Worm (Caenorhabditis elegans) whole organism, L4 larva: ENCODE data around the gene C17B7.4.

Source experiments
- T20F7.1 ChIP-seq: fragments of 200-800 bp; sonication (Bioruptor generic); optimal IDR thresholded peaks from 2 replicates; lab custom pipeline; 2018; ENCODE audit warnings: mild to moderate bottlenecking, missing genetic modification characterization, missing compliant biosample characterization
- Y5F2A.4 ChIP-seq: fragments of 200-800 bp; sonication (Bioruptor generic); optimal IDR thresholded peaks from 2 replicates; lab custom pipeline; 2018; ENCODE audit warnings: mild to moderate bottlenecking, missing genetic modification characterization, missing compliant biosample characterization
- Y75B8A.6 ChIP-seq: fragments of 200-800 bp; sonication (Bioruptor generic); IDR thresholded peaks from 2 replicates; pipeline ENCODE4 v1.3.6; 2022; ENCODE audit warnings: missing genetic modification reagents, missing genetic modification characterization, missing compliant biosample characterization
- ZK337.2 ChIP-seq: fragments of 200-800 bp; sonication (Bioruptor generic); IDR thresholded peaks from 2 replicates; pipeline ENCODE4 v1.3.6; 2022; ENCODE audit warnings: missing genetic modification reagents, missing genetic modification characterization, missing compliant biosample characterization
- aha-1 ChIP-seq: fragments of 150-350 bp; peaks from one replicate; lab custom pipeline; 2014; ENCODE audit warnings: missing biosample characterization, missing genetic modification characterization
- arid-1 ChIP-seq: fragments of 200-800 bp; sonication (Bioruptor generic); conservative IDR thresholded peaks from 2 replicates; pipeline ENCODE4 v1.3.6; 2022; ENCODE audit warnings: missing genetic modification reagents, missing genetic modification characterization, missing compliant biosample characterization
- fkh-10 ChIP-seq: fragments of 150-350 bp; optimal IDR thresholded peaks from 2 replicates; lab custom pipeline; 2014; ENCODE audit warnings: missing biosample characterization, missing genetic modification reagents, missing genetic modification characterization
- fos-1 ChIP-seq: fragments of 150-350 bp; optimal IDR thresholded peaks from 2 replicates; lab custom pipeline; 2014; ENCODE audit warnings: missing biosample characterization, missing genetic modification characterization
- hlh-11 ChIP-seq: fragments of 200-800 bp; sonication (Bioruptor generic); optimal IDR thresholded peaks from 2 replicates; lab custom pipeline; 2018; ENCODE audit warnings: mild to moderate bottlenecking, missing genetic modification characterization, missing compliant biosample characterization
- lim-7 ChIP-seq: fragments of 200-800 bp; sonication (Bioruptor generic); IDR thresholded peaks from 2 replicates; pipeline ENCODE4 v1.3.6; 2022; ENCODE audit warnings: missing genetic modification characterization, missing compliant biosample characterization
- lsy-2 ChIP-seq, 2 experiments: fragments of 150-350 bp in 1 of 2; sonication (generic microtip) in 1 of 2; optimal IDR thresholded peaks; 2 replicates each; lab custom pipeline; 2014 to 2017; ENCODE audit warnings: missing biosample characterization in 2 of 2, missing genetic modification characterization in 2 of 2
- mep-1 ChIP-seq: fragments of 150-350 bp; sonication (generic microtip); optimal IDR thresholded peaks from 3 replicates; lab custom pipeline; 2014; ENCODE audit warnings: missing biosample characterization, missing genetic modification characterization
- mes-2 ChIP-seq: sonication (generic microtip); optimal IDR thresholded peaks from 2 replicates; lab custom pipeline; 2016; ENCODE audit warnings: missing genotype, mild to moderate bottlenecking, missing genetic modification characterization, missing compliant biosample characterization; ENCODE audit not compliant: poor library complexity, severe bottlenecking
- nhr-237 ChIP-seq: sonication (generic microtip); optimal IDR thresholded peaks from 2 replicates; lab custom pipeline; 2017; ENCODE audit warnings: missing biosample characterization, missing genetic modification characterization
- nhr-42 ChIP-seq: fragments of 200-800 bp; sonication (Bioruptor generic); IDR thresholded peaks from 2 replicates; pipeline ENCODE4 v1.3.6; 2022; ENCODE audit warnings: missing genetic modification characterization, missing compliant biosample characterization
- zag-1 ChIP-seq: fragments of 150-350 bp; optimal IDR thresholded peaks from 2 replicates; lab custom pipeline; 2014; ENCODE audit warnings: missing biosample characterization, missing genetic modification characterization
- ztf-7 ChIP-seq: fragments of 150-350 bp; optimal IDR thresholded peaks from 2 replicates; lab custom pipeline; 2014; ENCODE audit warnings: missing biosample characterization, missing genetic modification characterization

C17B7.4 gene

ce11 chrV:3388299-3388698 lies 49.2 kb downstream of the C17B7.4 start (continued):
- TF ChIP-seq zag-1 (tag; lab: Kevin White, UChicago) = no peak
- no peak for TF ChIP-seq Y75B8A.6 (GFP tag; lab: Robert Waterston, UW)
- TF ChIP-seq aha-1 = no peak
- no peak for TF ChIP-seq nhr-237 (tag; lab: Kevin White, UChicago)
- no peak for TF ChIP-seq fkh-10 (GFP tag; lab: Kevin White, UChicago)
- no peak for TF ChIP-seq nhr-42 (GFP tag; lab: Robert Waterston, UW)
- peak; percentile 40 for TF ChIP-seq mes-2 (tag; lab: Kevin White, UChicago)
- no peak for TF ChIP-seq ZK337.2 (GFP tag; lab: Robert Waterston, UW)
- TF ChIP-seq ztf-7 = no peak
- TF ChIP-seq T20F7.1 (GFP tag; lab: Kevin White, UChicago) = no peak
- no peak for TF ChIP-seq Y5F2A.4
- TF ChIP-seq mep-1 (tag; lab: Kevin White, UChicago) = no peak
- TF ChIP-seq lim-7 (GFP tag; lab: Robert Waterston, UW) = no peak
- TF ChIP-seq fos-1 (tag; lab: Kevin White, UChicago) = no peak
- no peak for TF ChIP-seq arid-1 (GFP tag; lab: Robert Waterston, UW)
- TF ChIP-seq lsy-2 (tag; optimal IDR thresholded peaks at IDR 0.05; lab: Kevin White, UChicago) = no peak
- peak; percentile 82 for TF ChIP-seq hlh-11 (tag; lab: Kevin White, UChicago)
- TF ChIP-seq, all 104 proteins: peak for 16
